Worm (Caenorhabditis elegans): ENCODE measurements around the gene ddo-2.

The ddo-2 gene

ce11 chrV:7464696-7465095 is 29.2 kb upstream of the ddo-2 start, which contains the start of gene srh-89:
TSS of gene srh-89 (minus strand) at chrV:7464796.
- TF ChIP-seq unc-86 (tag; optimal IDR thresholded peaks at IDR 0.05): no peak
- no peak for TF ChIP-seq C04F5.9 (tag; optimal IDR thresholded peaks at IDR 0.05)
- no peak for TF ChIP-seq ets-5 (GFP tag; IDR thresholded peaks at IDR 0.05)
- TF ChIP-seq nhr-85 (tag): no peak
- TF ChIP-seq nhr-19 (GFP tag; conservative IDR thresholded peaks at IDR 0.05): no peak
- no peak for TF ChIP-seq fkh-4 (tag; optimal IDR thresholded peaks at IDR 0.05; ENCODE audit: borderline replicate concordance)
- TF ChIP-seq unc-98 (GFP tag; IDR thresholded peaks at IDR 0.05): no peak
- TF ChIP-seq pqm-1 (tag; optimal IDR thresholded peaks at IDR 0.05): no peak
- no peak for TF ChIP-seq ztf-11 (tag; optimal IDR thresholded peaks at IDR 0.05)
- TF ChIP-seq mab-9 (GFP tag; IDR thresholded peaks at IDR 0.05): no peak
- TF ChIP-seq swsn-7 (tag; optimal IDR thresholded peaks at IDR 0.05): no peak
- no peak for TF ChIP-seq ces-1 (GFP tag; optimal IDR thresholded peaks at IDR 0.05)
- no peak for TF ChIP-seq nhr-47 (tag; optimal IDR thresholded peaks at IDR 0.05)
- no peak for TF ChIP-seq lsy-2 (tag; optimal IDR thresholded peaks at IDR 0.05)
- no peak for TF ChIP-seq unc-30 (tag; optimal IDR thresholded peaks at IDR 0.05)

- no peak for TF ChIP-seq nhr-12 (tag; optimal IDR thresholded peaks at IDR 0.05)
Measured at ce11 chrV:7460898-7461297, 25.4 kb upstream of the ddo-2 start, which contains the start of gene srh-92. TSS of gene srh-92 (minus strand) at chrV:7460998.

ce11 chrV:7455008-7455407 is 19.5 kb upstream of the ddo-2 start, which contains the start of gene F25E5.2:
TSS of gene F25E5.2 (plus strand) at chrV:7455308.
- TF ChIP-seq ets-5 (GFP tag; IDR thresholded peaks at IDR 0.05) (no peak), mdl-1 (tag; optimal IDR thresholded peaks at IDR 0.05) (no peak), F16B12.6 (tag; optimal IDR thresholded peaks at IDR 0.05) (no peak), nhr-84 (tag; optimal IDR thresholded peaks at IDR 0.05) (no peak), C16A3.4 (tag; optimal IDR thresholded peaks at IDR 0.05) (no peak), pqm-1 (tag; optimal IDR thresholded peaks at IDR 0.05) (no peak), fkh-8 (tag; optimal IDR thresholded peaks at IDR 0.05) (no peak), ceh-90 (tag; optimal IDR thresholded peaks at IDR 0.05) (no peak), lsy-2 (tag; optimal IDR thresholded peaks at IDR 0.05) (no peak), elt-2 (tag; optimal IDR thresholded peaks at IDR 0.05) (no peak), ama-1 (optimal IDR thresholded peaks at IDR 0.05) (no peak), rnt-1 (tag; optimal IDR thresholded peaks at IDR 0.05) (no peak), ceh-63 (GFP tag; optimal IDR thresholded peaks at IDR 0.05) (no peak), lin-15B (tag; optimal IDR thresholded peaks at IDR 0.05) (no peak)

DNA sequence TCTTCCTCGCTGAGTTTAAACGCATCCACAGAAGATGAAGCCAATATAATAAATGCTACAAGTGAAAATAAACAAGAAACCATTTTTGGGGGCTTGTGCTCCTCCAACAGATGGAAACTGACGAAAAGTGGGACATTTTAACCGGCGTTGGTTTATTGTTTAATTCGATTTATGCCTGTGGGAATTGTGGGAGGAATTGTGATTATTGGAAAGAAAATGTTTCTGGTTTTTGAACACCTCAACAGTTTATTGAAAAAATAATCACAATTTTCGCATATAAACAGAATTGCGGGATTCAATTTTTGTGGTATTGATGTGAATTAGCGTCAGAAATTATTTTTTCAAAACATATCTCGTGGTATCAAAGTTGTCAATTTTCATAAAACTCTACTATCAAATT is 18.7 kb upstream of the ddo-2 start, which contains the start of gene try-8:
try-8 (minus strand) TSS at position 101 of the 400 bp plus-strand sequence.
- no peak for TF ChIP-seq pqm-1 (tag; optimal IDR thresholded peaks at IDR 0.05)
- TF ChIP-seq fkh-8 (tag; optimal IDR thresholded peaks at IDR 0.05): no peak
- TF ChIP-seq unc-62 (GFP tag; optimal IDR thresholded peaks at IDR 0.05): no peak
- TF ChIP-seq swsn-7 (tag; optimal IDR thresholded peaks at IDR 0.05): no peak
- no peak for TF ChIP-seq nhr-90 (tag; optimal IDR thresholded peaks at IDR 0.05; ENCODE audit: poor library complexity)
- no peak for TF ChIP-seq fkh-10 (GFP tag; optimal IDR thresholded peaks at IDR 0.05)
- TF ChIP-seq nhr-19 (GFP tag; conservative IDR thresholded peaks at IDR 0.05): no peak
- TF ChIP-seq isw-1 (GFP tag; IDR thresholded peaks at IDR 0.05): no peak
- no peak for TF ChIP-seq nhr-237 (tag; optimal IDR thresholded peaks at IDR 0.05)
- TF ChIP-seq Y116A8C.19 (tag; optimal IDR thresholded peaks at IDR 0.05; ENCODE audit: borderline replicate concordance): no peak
- no peak for TF ChIP-seq lsy-2 (tag; optimal IDR thresholded peaks at IDR 0.05)
- TF ChIP-seq dpl-1 (GFP tag; optimal IDR thresholded peaks at IDR 0.05): no peak
- no peak for TF ChIP-seq fos-1 (tag; optimal IDR thresholded peaks at IDR 0.05)
- TF ChIP-seq elt-2 (tag; optimal IDR thresholded peaks at IDR 0.05): no peak
- no peak for TF ChIP-seq irx-1 (tag; optimal IDR thresholded peaks at IDR 0.05)
- TF ChIP-seq pax-3 (tag; optimal IDR thresholded peaks at IDR 0.05): no peak
- no peak for TF ChIP-seq alr-1 (tag; optimal IDR thresholded peaks at IDR 0.05; ENCODE audit: borderline replicate concordance)

All from whole organism, L1 larva.